Fruit fly (Drosophila melanogaster): Measurements from ENCODE around the gene CG31036.

Gene CG31036

dm6 chr3R:29935756-29936155, 27.8 kb downstream of the CG31036 start, which contains the start of the genes eIF2Balpha and Vps13B (continued):
- TF ChIP-seq CG4730 (GFP tag; IDR thresholded peaks at IDR 0.05) (no peak), CG33213 (GFP tag; optimal IDR thresholded peaks at IDR 0.05) (no peak), Elba2 (GFP tag; optimal IDR thresholded peaks at IDR 0.05) (no peak), Aef1 (GFP tag; IDR thresholded peaks at IDR 0.05) (no peak), CG16779 (GFP tag; IDR thresholded peaks at IDR 0.05) (no peak), CG3995 (GFP tag; optimal IDR thresholded peaks at IDR 0.05) (no peak), vvl (GFP tag; IDR thresholded peaks at IDR 0.05) (no peak), cwo (GFP tag; optimal IDR thresholded peaks at IDR 0.05) (no peak), Deaf1 (tag; optimal IDR thresholded peaks at IDR 0.05) (no peak), CG12299 (tag; optimal IDR thresholded peaks at IDR 0.05) (no peak), twi (tag; optimal IDR thresholded peaks at IDR 0.05) (no peak), CG18619 (GFP tag; optimal IDR thresholded peaks at IDR 0.05) (no peak), luna (GFP tag; optimal IDR thresholded peaks at IDR 0.05) (no peak), CG11398 (GFP tag; optimal IDR thresholded peaks at IDR 0.05) (no peak), YL-1 (GFP tag; optimal IDR thresholded peaks at IDR 0.05) (no peak), Vsx1 (GFP tag; optimal IDR thresholded peaks at IDR 0.05) (no peak), CG17385 (GFP tag; optimal IDR thresholded peaks at IDR 0.05) (no peak), CG4854 (GFP tag; optimal IDR thresholded peaks at IDR 0.05) (no peak), Poxn (GFP tag; IDR thresholded peaks at IDR 0.05) (no peak), gcm (GFP tag; optimal IDR thresholded peaks at IDR 0.05) (no peak), her (GFP tag; optimal IDR thresholded peaks at IDR 0.05) (no peak), CG18599 (GFP tag; optimal IDR thresholded peaks at IDR 0.05) (no peak), CG15601 (tag; optimal IDR thresholded peaks at IDR 0.05) (no peak), Mes4 (GFP tag; optimal IDR thresholded peaks at IDR 0.05) (no peak), gfzf (GFP tag; optimal IDR thresholded peaks at IDR 0.05) (peak; percentile 18), Ada2b (GFP tag; IDR thresholded peaks at IDR 0.05) (no peak), D19B (GFP tag; optimal IDR thresholded peaks at IDR 0.05) (no peak), fru (optimal IDR thresholded peaks at IDR 0.05) (no peak), CG2678 (tag; optimal IDR thresholded peaks at IDR 0.05) (no peak), CG7745 (tag; optimal IDR thresholded peaks at IDR 0.05) (no peak), br (optimal IDR thresholded peaks at IDR 0.05) (no peak), vfl (GFP tag; optimal IDR thresholded peaks at IDR 0.05) (no peak), btn (GFP tag; optimal IDR thresholded peaks at IDR 0.05) (no peak), CG17361 (GFP tag; IDR thresholded peaks at IDR 0.05) (no peak), gsb (GFP tag; IDR thresholded peaks at IDR 0.05) (no peak), CG10147 (GFP tag; optimal IDR thresholded peaks at IDR 0.05) (no peak), tna (GFP tag; IDR thresholded peaks at IDR 0.05; ENCODE audit: partially characterized antibody) (peak; percentile 91), CG8359 (GFP tag; optimal IDR thresholded peaks at IDR 0.05; ENCODE audit: borderline replicate concordance) (no peak), amos (GFP tag; IDR thresholded peaks at IDR 0.05; ENCODE audit: partially characterized antibody) (peak; percentile 70), cato (GFP tag; optimal IDR thresholded peaks at IDR 0.05; ENCODE audit: borderline replicate concordance) (no peak), slbo (GFP tag; IDR thresholded peaks at IDR 0.05) (no peak), CG13424 (tag; optimal IDR thresholded peaks at IDR 0.05) (no peak), CG33557 (GFP tag; optimal IDR thresholded peaks at IDR 0.05) (no peak), Nf-YB (GFP tag; optimal IDR thresholded peaks at IDR 0.05) (no peak), CG13894 (tag; optimal IDR thresholded peaks at IDR 0.05) (no peak), zen2 (GFP tag; IDR thresholded peaks at IDR 0.05; ENCODE audit: partially characterized antibody) (peak; percentile 100), B-H2 (GFP tag; optimal IDR thresholded peaks at IDR 0.05) (no peak), tup (GFP tag; optimal IDR thresholded peaks at IDR 0.05) (no peak), Sox100B (GFP tag; optimal IDR thresholded peaks at IDR 0.05) (no peak), CG3847 (GFP tag; IDR thresholded peaks at IDR 0.05) (0 out of 2 replicates have a peak, but pooled peaks have one; percentile 23), seq (GFP tag; IDR thresholded peaks at IDR 0.05) (no peak), exex (tag; optimal IDR thresholded peaks at IDR 0.05) (no peak)
